Fruit fly (Drosophila melanogaster): Measurements from ENCODE around the gene ATPsynCF6.

ATPsynCF6 gene

dm6 chr3R:23331280-23331679 lies 24.6 kb downstream of the ATPsynCF6 start (continued):
- TF ChIP-seq CG14441 (GFP tag; IDR thresholded peaks at IDR 0.05) (peak; percentile 28; the same call in 1 of the 2 replicates), luna (GFP tag; optimal IDR thresholded peaks at IDR 0.05) (no peak), CG13775 (GFP tag; optimal IDR thresholded peaks at IDR 0.05) (peak; percentile 32), phol (tag; optimal IDR thresholded peaks at IDR 0.05) (peak; percentile 39), pnt (GFP tag; optimal IDR thresholded peaks at IDR 0.05) (no peak), kah (GFP tag; optimal IDR thresholded peaks at IDR 0.05) (peak; percentile 68), Dek (tag; optimal IDR thresholded peaks at IDR 0.05) (no peak), CG16813 (GFP tag; IDR thresholded peaks at IDR 0.05; ENCODE audit: partially characterized antibody) (peak; percentile 9; the same call in 1 of the 3 replicates), stc (GFP tag; IDR thresholded peaks at IDR 0.05) (peak; percentile 41; the same call in 1 of the 2 replicates), Xbp1 (GFP tag; optimal IDR thresholded peaks at IDR 0.05) (peak; percentile 68), ems (GFP tag; optimal IDR thresholded peaks at IDR 0.05) (no peak), grn (GFP tag; optimal IDR thresholded peaks at IDR 0.05) (no peak), slbo (GFP tag; IDR thresholded peaks at IDR 0.05) (peak; percentile 47; the same call in 1 of the 2 replicates), Dll (GFP tag; IDR thresholded peaks at IDR 0.05; ENCODE audit: partially characterized antibody) (no peak), CG4360 (GFP tag; IDR thresholded peaks at IDR 0.05) (no peak), ftz-f1 (GFP tag; optimal IDR thresholded peaks at IDR 0.05) (no peak), gsb-n (tag; optimal IDR thresholded peaks at IDR 0.05) (peak; percentile 36), CG15073 (GFP tag; optimal IDR thresholded peaks at IDR 0.05) (no peak), sisA (GFP tag; IDR thresholded peaks at IDR 0.05) (no peak), CG7556 (GFP tag; optimal IDR thresholded peaks at IDR 0.05) (no peak), CG17829 (tag; optimal IDR thresholded peaks at IDR 0.05) (peak; percentile 67), BtbVII (GFP tag; optimal IDR thresholded peaks at IDR 0.05) (peak; percentile 23), btn (GFP tag; optimal IDR thresholded peaks at IDR 0.05) (peak; percentile 1), jumu (GFP tag; optimal IDR thresholded peaks at IDR 0.05) (no peak), CG6854 (GFP tag; optimal IDR thresholded peaks at IDR 0.05) (no peak), CG34224 (GFP tag; IDR thresholded peaks at IDR 0.05; ENCODE audit: partially characterized antibody) (no peak), CG17802 (tag; optimal IDR thresholded peaks at IDR 0.05) (peak; percentile 66), CG13894 (tag; optimal IDR thresholded peaks at IDR 0.05) (no peak), Fer1 (GFP tag; optimal IDR thresholded peaks at IDR 0.05) (peak; percentile 72), MTF-1 (GFP tag; optimal IDR thresholded peaks at IDR 0.05; ENCODE audit: borderline replicate concordance) (peak; percentile 84), onecut (GFP tag; IDR thresholded peaks at IDR 0.05) (peak; percentile 53), gcm (GFP tag; optimal IDR thresholded peaks at IDR 0.05) (peak; percentile 30), CG10979 (tag; optimal IDR thresholded peaks at IDR 0.05) (peak; percentile 63), CG3407 (GFP tag; optimal IDR thresholded peaks at IDR 0.05) (no peak), CG9817 (tag; optimal IDR thresholded peaks at IDR 0.05) (no peak), Taf1 (GFP tag; IDR thresholded peaks at IDR 0.05) (no peak), Hand (GFP tag; optimal IDR thresholded peaks at IDR 0.05) (no peak), CG6765 (GFP tag; optimal IDR thresholded peaks at IDR 0.05) (peak; percentile 52), mam (GFP tag; optimal IDR thresholded peaks at IDR 0.05) (peak; percentile 9), CG11085 (GFP tag; IDR thresholded peaks at IDR 0.05) (no peak), nerfin-2 (GFP tag; IDR thresholded peaks at IDR 0.05; ENCODE audit: partially characterized antibody) (no peak), ranshi (GFP tag; IDR thresholded peaks at IDR 0.05) (no peak; the same call in 1 of the 2 replicates), CG3995 (GFP tag; optimal IDR thresholded peaks at IDR 0.05) (no peak), YL-1 (GFP tag; optimal IDR thresholded peaks at IDR 0.05) (no peak), sens (GFP tag) (peak; percentile 89), CG4854 (GFP tag; optimal IDR thresholded peaks at IDR 0.05) (peak; percentile 41), nom (GFP tag; optimal IDR thresholded peaks at IDR 0.05) (no peak), ato (GFP tag; IDR thresholded peaks at IDR 0.05; ENCODE audit: partially characterized antibody) (no peak), CG14050 (GFP tag; IDR thresholded peaks at IDR 0.05) (no peak), CG9797 (GFP tag; optimal IDR thresholded peaks at IDR 0.05) (no peak), twi (tag; optimal IDR thresholded peaks at IDR 0.05) (peak; percentile 20)

Measured in whole organism, embryonic.